Fruit fly (Drosophila melanogaster): ENCODE results near the gene RpL6.
A peak's percentile ranks its signal among the peaks of the same experiment; 100 is the strongest.

RpL6 gene

DNA sequence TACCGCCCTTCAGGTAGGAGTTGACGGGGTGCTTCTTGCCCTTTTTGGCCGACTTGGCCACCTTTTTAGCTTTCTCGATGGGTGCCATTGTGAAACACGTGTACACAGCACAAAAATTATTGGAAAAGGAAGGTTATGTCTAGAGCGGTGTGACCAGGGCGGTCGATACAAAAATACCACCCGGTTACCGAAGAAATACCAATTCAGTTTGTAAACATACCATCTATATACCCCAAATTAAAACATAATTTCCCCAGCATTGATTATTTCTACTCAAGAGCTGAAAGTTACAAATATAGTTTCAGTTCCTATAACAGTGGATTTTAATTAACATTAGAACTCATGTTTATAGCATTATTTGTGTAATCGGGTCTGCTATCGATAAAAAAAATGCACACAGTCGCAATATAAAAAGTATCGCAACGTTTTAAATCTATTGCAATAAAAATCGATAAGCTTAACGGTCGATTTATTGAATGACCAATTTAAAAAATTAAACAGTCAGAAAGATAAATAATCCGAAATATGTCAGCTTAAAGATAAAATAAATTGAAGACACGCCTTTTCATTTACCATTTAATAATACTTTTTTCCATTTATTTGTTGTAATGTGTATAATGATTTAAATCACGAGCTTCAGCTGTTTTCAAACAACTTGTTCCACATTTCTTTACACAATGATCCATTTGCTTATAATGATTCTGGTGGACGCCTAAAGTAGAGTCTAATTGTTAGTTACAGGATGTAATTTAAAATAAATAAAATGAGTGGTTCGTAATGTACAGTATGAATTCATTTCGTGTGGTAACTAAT, at the start of gene RpL6:
Gene RpL6 (minus strand): TSS at position 134 of the 813 bp plus-strand sequence.
- no peak for TF ChIP-seq Rel (GFP tag; optimal IDR thresholded peaks at IDR 0.05)
- TF ChIP-seq Rel (tag; optimal IDR thresholded peaks at IDR 0.05): peak; percentile 20
- TF ChIP-seq rgr (GFP tag; optimal IDR thresholded peaks at IDR 0.05): no peak
- TF ChIP-seq br (GFP tag; optimal IDR thresholded peaks at IDR 0.05): no peak
- TF ChIP-seq Sp1 (GFP tag; optimal IDR thresholded peaks at IDR 0.05): peak; percentile 45
- TF ChIP-seq brk (GFP tag; optimal IDR thresholded peaks at IDR 0.05): peak; percentile 70
- TF ChIP-seq Myc (optimal IDR thresholded peaks at IDR 0.05): peak; percentile 13
- TF ChIP-seq HLH106 (tag; optimal IDR thresholded peaks at IDR 0.05): no peak
- TF ChIP-seq Hr83 (GFP tag; optimal IDR thresholded peaks at IDR 0.05; ENCODE audit: poor library complexity, severe bottlenecking): peak; percentile 15
- peak; percentile 35 for TF ChIP-seq Hnf4 (GFP tag; optimal IDR thresholded peaks at IDR 0.05)
- TF ChIP-seq Jra (GFP tag; optimal IDR thresholded peaks at IDR 0.05): peak; percentile 15
- TF ChIP-seq foxo (GFP tag; optimal IDR thresholded peaks at IDR 0.05): peak in 1 of 2 experiments; percentile 30
- peak; percentile 32 for TF ChIP-seq h (GFP tag; optimal IDR thresholded peaks at IDR 0.05)

DNA sequence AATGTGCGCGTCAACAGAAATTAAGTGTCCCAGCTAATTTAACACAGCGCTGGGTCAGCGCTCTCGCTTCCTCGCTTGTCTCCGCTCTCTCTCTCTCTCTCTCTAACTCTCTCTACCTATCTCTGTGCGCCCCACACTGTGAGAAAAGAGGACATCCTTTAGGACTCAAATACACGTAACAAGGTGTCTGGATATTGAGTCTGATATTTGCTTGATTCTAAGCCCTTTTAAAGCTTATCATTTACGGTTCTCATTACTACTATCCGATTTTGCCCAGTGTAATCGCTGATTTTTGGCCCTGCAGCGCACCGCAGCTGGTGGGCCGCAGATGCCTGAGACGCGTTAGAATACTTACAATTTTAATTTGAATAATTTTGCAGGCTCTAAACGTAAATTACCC, 40.5 kb upstream of the RpL6 start:
- TF ChIP-seq lola (GFP tag; optimal IDR thresholded peaks at IDR 0.05): no peak
- TF ChIP-seq N (GFP tag; optimal IDR thresholded peaks at IDR 0.05): no peak
- TF ChIP-seq rgr (GFP tag; optimal IDR thresholded peaks at IDR 0.05): peak; percentile 5

DNA sequence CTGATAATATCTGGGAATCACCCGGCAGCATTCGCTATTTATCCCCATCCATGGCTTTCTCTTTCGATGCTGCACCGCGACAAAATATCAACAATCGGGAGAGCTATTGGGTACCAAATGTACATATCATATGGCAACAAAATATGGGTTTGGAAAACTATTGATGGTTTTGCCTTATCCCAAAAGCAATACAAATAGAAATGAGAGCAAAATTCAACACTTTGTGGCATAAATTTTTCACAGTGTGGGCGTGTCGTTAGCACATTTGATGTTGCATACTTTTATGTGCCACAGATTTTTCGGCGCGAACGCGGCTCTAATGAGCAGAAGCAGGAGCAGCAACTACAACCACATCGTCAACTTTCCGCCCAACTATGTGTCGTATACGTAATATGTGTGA, 36.3 kb upstream of the RpL6 start:
- TF ChIP-seq Vsx2 (GFP tag; optimal IDR thresholded peaks at IDR 0.05; ENCODE audit: partially characterized antibody): no peak

DNA sequence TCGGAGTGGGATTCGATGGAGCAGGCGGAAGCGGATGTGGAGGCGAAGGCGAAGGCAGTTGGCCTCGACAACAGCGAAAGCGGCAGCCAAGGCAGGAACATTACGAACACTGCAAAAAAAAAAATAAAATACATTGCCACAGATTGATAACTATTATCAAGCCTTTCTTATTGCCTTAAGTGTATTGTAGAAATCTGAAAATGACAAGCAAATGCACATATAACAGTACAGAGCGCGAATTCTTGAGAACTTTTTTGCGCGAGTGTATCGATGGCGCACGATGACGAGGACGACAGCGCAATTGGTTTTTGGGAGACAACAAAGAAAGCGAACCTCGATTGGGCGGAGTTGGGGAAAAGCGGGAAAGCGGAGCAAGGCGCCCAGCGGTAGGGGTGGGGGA, 34.4 kb upstream of the RpL6 start:
- TF ChIP-seq woc (GFP tag; optimal IDR thresholded peaks at IDR 0.05): no peak
- TF ChIP-seq jim (GFP tag; optimal IDR thresholded peaks at IDR 0.05): no peak
- no peak for TF ChIP-seq Hr78 (GFP tag; optimal IDR thresholded peaks at IDR 0.05)
- no peak for TF ChIP-seq foxo (GFP tag; optimal IDR thresholded peaks at IDR 0.05)
- no peak for TF ChIP-seq Dif (GFP tag; optimal IDR thresholded peaks at IDR 0.05; ENCODE audit: partially characterized antibody)
- no peak for TF ChIP-seq h (GFP tag; optimal IDR thresholded peaks at IDR 0.05)
- no peak for TF ChIP-seq OdsH (GFP tag; optimal IDR thresholded peaks at IDR 0.05)

DNA sequence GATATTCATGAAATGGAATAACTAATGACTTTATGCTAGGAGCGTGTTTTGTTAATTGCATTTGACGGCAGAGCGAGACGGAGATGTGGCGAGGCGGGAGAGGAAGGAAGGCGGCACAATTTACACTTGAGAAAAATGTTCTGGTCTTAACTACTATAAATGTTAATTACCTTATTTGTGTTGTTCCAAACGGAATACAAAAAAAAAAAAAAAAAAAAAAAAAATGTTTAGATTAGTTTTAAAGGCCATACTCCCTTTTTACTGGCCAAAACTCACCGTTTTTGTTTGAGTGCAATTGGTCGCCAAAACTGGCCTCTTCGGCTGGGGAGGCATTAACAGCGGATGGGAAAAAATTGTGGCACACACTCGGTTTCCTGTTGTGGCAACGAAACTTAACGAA, 31.2 kb upstream of the RpL6 start:
- TF ChIP-seq dl (GFP tag; optimal IDR thresholded peaks at IDR 0.05; ENCODE audit: insufficient read depth in 1 of 2, partially characterized antibody in 2 of 2): no peak
- TF ChIP-seq foxo (GFP tag; optimal IDR thresholded peaks at IDR 0.05): peak in 1 of 2 experiments; percentile 25
- no peak for TF ChIP-seq Hr83 (GFP tag; optimal IDR thresholded peaks at IDR 0.05; ENCODE audit: poor library complexity, severe bottlenecking)
- TF ChIP-seq dsf (GFP tag; optimal IDR thresholded peaks at IDR 0.05; ENCODE audit: borderline replicate concordance): no peak
- no peak for TF ChIP-seq br (GFP tag; optimal IDR thresholded peaks at IDR 0.05)

DNA sequence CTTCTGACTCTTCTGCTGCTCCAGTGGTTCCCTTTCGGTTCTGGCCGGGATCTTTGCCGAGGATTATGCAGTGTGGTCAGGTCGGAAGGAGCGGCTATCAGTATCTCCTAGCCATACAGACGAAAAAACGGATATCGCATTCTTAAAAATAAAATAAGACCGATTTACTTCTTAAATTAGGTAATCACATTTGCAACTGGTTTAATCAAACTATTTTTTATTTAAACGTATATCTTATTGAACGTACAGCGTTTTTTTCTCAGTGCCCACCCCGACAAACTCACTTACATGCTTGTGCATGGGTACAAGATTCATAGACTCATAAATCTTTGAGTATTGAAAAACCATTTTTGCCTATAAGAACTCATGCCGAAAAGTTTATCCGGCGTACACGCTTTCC, 30.2 kb upstream of the RpL6 start:
- TF ChIP-seq CG9705 (GFP tag; optimal IDR thresholded peaks at IDR 0.05): no peak
- no peak for TF ChIP-seq sv (GFP tag; optimal IDR thresholded peaks at IDR 0.05)
- no peak for TF ChIP-seq CG32264 (GFP tag; optimal IDR thresholded peaks at IDR 0.05)
- TF ChIP-seq dl (GFP tag; optimal IDR thresholded peaks at IDR 0.05; ENCODE audit: insufficient read depth in 1 of 2, partially characterized antibody in 2 of 2): no peak
- no peak for TF ChIP-seq lola (GFP tag; optimal IDR thresholded peaks at IDR 0.05)
- no peak for TF ChIP-seq N (GFP tag; optimal IDR thresholded peaks at IDR 0.05)
- no peak for TF ChIP-seq ey (GFP tag; optimal IDR thresholded peaks at IDR 0.05)
- no peak for TF ChIP-seq Hr83 (GFP tag; optimal IDR thresholded peaks at IDR 0.05; ENCODE audit: poor library complexity, severe bottlenecking)
- no peak for TF ChIP-seq pan (optimal IDR thresholded peaks at IDR 0.05)
- TF ChIP-seq HLH106 (tag; optimal IDR thresholded peaks at IDR 0.05): no peak
